Worm (Caenorhabditis elegans): ENCODE measurements around the gene sel-5.

DNA sequence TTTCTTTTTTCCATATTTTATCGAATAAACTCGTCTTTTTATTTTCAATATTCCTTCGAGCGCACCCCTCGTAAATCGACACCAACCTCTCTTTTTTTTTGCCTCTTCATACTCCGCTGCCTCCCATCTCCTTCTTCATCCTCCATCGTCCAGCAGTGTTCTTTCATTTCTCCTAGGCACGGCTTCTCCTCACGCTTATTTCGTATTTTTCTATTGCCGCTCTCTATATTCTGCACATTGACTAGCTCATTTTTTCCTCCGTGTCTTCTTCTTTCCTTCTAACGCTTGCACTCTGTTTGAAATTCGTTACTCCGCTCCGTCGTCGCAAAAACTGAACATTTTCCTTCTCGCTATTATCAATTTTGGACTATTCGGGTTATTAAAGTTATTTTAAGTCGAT lies 22.9 kb downstream of the sel-5 start:
- TF ChIP-seq nhr-237 (tag; optimal IDR thresholded peaks at IDR 0.05) (no peak), sem-2 (GFP tag; optimal IDR thresholded peaks at IDR 0.05) (no peak), tbx-8 (GFP tag; optimal IDR thresholded peaks at IDR 0.05) (no peak), unc-62 (GFP tag; optimal IDR thresholded peaks at IDR 0.05) (no peak), nhr-28 (tag; optimal IDR thresholded peaks at IDR 0.05) (no peak), zip-8 (tag; optimal IDR thresholded peaks at IDR 0.05) (no peak), unc-39 (tag; optimal IDR thresholded peaks at IDR 0.05) (no peak), lsy-2 (tag; optimal IDR thresholded peaks at IDR 0.05) (no peak)
